Fruit fly (Drosophila melanogaster): ENCODE measurements around the gene Ubc87F.

Ubc87F gene

dm6 chr3R:13713541-13713940 is 4.4 kb downstream of the Ubc87F start (continued):
- TF ChIP-seq D19A (tag; optimal IDR thresholded peaks at IDR 0.05): peak; percentile 55
- no peak for TF ChIP-seq CG14014 (GFP tag; IDR thresholded peaks at IDR 0.05)
- peak; percentile 51 for TF ChIP-seq CG1233 (GFP tag; optimal IDR thresholded peaks at IDR 0.05)
- peak; percentile 20 for TF ChIP-seq CG18599 (GFP tag; optimal IDR thresholded peaks at IDR 0.05)
- no peak for TF ChIP-seq stc (GFP tag; IDR thresholded peaks at IDR 0.05)
- TF ChIP-seq wek (GFP tag; optimal IDR thresholded peaks at IDR 0.05): no peak
- TF ChIP-seq CG31441 (GFP tag; IDR thresholded peaks at IDR 0.05): peak; percentile 50; the same call in 1 of the 2 replicates
- peak; percentile 58 for TF ChIP-seq gsb-n (tag; optimal IDR thresholded peaks at IDR 0.05)
- TF ChIP-seq CG9727 (GFP tag; optimal IDR thresholded peaks at IDR 0.05): peak; percentile 75
- peak; percentile 58 for TF ChIP-seq phol (tag; optimal IDR thresholded peaks at IDR 0.05)
- TF ChIP-seq Bgb (GFP tag; IDR thresholded peaks at IDR 0.05; ENCODE audit: partially characterized antibody): no peak
- TF ChIP-seq CG15696 (tag; optimal IDR thresholded peaks at IDR 0.05): peak; percentile 62
- peak in 1 of 2 experiments; percentile 13 for TF ChIP-seq Hr78 (GFP tag; optimal IDR thresholded peaks at IDR 0.05)
- peak; percentile 20 for TF ChIP-seq CG13775 (GFP tag; optimal IDR thresholded peaks at IDR 0.05)
- no peak for TF ChIP-seq chn (GFP tag; optimal IDR thresholded peaks at IDR 0.05)
- no peak for TF ChIP-seq ERR (GFP tag; optimal IDR thresholded peaks at IDR 0.05)
- peak; percentile 50 for TF ChIP-seq grau (tag; optimal IDR thresholded peaks at IDR 0.05)
- TF ChIP-seq CG4404 (GFP tag; IDR thresholded peaks at IDR 0.05): peak; percentile 41; the same call in 1 of the 2 replicates
- TF ChIP-seq CG17328 (GFP tag; IDR thresholded peaks at IDR 0.05): 0 out of 2 replicates have a peak, but pooled peaks have one; percentile 14
- peak; percentile 2 for TF ChIP-seq Chrac-16 (GFP tag; optimal IDR thresholded peaks at IDR 0.05)
- TF ChIP-seq lov (optimal IDR thresholded peaks at IDR 0.05): no peak
- no peak for TF ChIP-seq lov (GFP tag; IDR thresholded peaks at IDR 0.05)
- no peak for TF ChIP-seq tup (GFP tag; optimal IDR thresholded peaks at IDR 0.05)
- peak; percentile 7 for TF ChIP-seq cwo (GFP tag; optimal IDR thresholded peaks at IDR 0.05)
- peak; percentile 24 for TF ChIP-seq CG10654 (GFP tag; optimal IDR thresholded peaks at IDR 0.05)

dm6 chr3R:13711735-13712134 is 6.2 kb downstream of the Ubc87F start, which contains the start of the genes primo-1 and primo-2:
TSS of gene primo-1 (minus strand) at chr3R:13711835.
TSS of gene primo-2 (minus strand) at chr3R:13711835.
- TF ChIP-seq CG1529 (GFP tag; optimal IDR thresholded peaks at IDR 0.05) (no peak), CG10267 (tag; optimal IDR thresholded peaks at IDR 0.05) (no peak), Meics (GFP tag; optimal IDR thresholded peaks at IDR 0.05) (no peak), NfI (GFP tag; optimal IDR thresholded peaks at IDR 0.05) (no peak), en (GFP tag; optimal IDR thresholded peaks at IDR 0.05) (no peak), CG15696 (tag; optimal IDR thresholded peaks at IDR 0.05) (no peak), CG5245 (GFP tag; optimal IDR thresholded peaks at IDR 0.05) (no peak), bsh (GFP tag; optimal IDR thresholded peaks at IDR 0.05) (no peak), stwl (tag; optimal IDR thresholded peaks at IDR 0.05) (no peak), fru (optimal IDR thresholded peaks at IDR 0.05) (no peak), Gug (GFP tag; IDR thresholded peaks at IDR 0.05) (no peak)

dm6 chr3R:13710645-13711044 is 7.3 kb downstream of the Ubc87F start:
- TF ChIP-seq Opbp (GFP tag; IDR thresholded peaks at IDR 0.05; ENCODE audit: partially characterized antibody) (0 out of 3 replicates have a peak, but pooled peaks have one; percentile 32), CG6813 (GFP tag; optimal IDR thresholded peaks at IDR 0.05) (no peak), Bgb (GFP tag; IDR thresholded peaks at IDR 0.05; ENCODE audit: partially characterized antibody) (peak; percentile 60), Kr (GFP tag; optimal IDR thresholded peaks at IDR 0.05) (no peak), slbo (GFP tag; IDR thresholded peaks at IDR 0.05) (peak; percentile 30; the same call in 1 of the 2 replicates), CG14014 (GFP tag; IDR thresholded peaks at IDR 0.05) (peak; percentile 26; the same call in 1 of the 2 replicates), emc (GFP tag; optimal IDR thresholded peaks at IDR 0.05) (no peak), lab (GFP tag; optimal IDR thresholded peaks at IDR 0.05) (peak; percentile 26), HmgZ (tag; optimal IDR thresholded peaks at IDR 0.05) (peak; percentile 21), PHDP (tag; optimal IDR thresholded peaks at IDR 0.05) (peak; percentile 24), ci (GFP tag; IDR thresholded peaks at IDR 0.05) (peak; percentile 34; the same call in 1 of the 3 replicates), maf-S (GFP tag; optimal IDR thresholded peaks at IDR 0.05) (no peak), so (GFP tag; IDR thresholded peaks at IDR 0.05) (peak; percentile 39; the same call in 1 of the 3 replicates), Sin3A (optimal IDR thresholded peaks at IDR 0.05) (peak; percentile 41), CG15514 (GFP tag; optimal IDR thresholded peaks at IDR 0.05) (peak; percentile 97), Usf (GFP tag; optimal IDR thresholded peaks at IDR 0.05) (no peak)

Data from whole organism, embryonic.